Worm (Caenorhabditis elegans): ENCODE data around the gene txt-8.
"Not testable (repeated sequence)": the region's sequence is repeated elsewhere in the genome, so short reads cannot be mapped to it uniquely, and the experiment has no call there.

txt-8 gene

ce11 chrV:18412887-18413286, 1.3 kb upstream of the txt-8 start, which contains the start of gene ZK262.2:
Gene ZK262.2, minus strand, starts transcription at chrV:18412987.
- TF ChIP-seq unc-62 (GFP tag; optimal IDR thresholded peaks at IDR 0.05), result no peak

DNA sequence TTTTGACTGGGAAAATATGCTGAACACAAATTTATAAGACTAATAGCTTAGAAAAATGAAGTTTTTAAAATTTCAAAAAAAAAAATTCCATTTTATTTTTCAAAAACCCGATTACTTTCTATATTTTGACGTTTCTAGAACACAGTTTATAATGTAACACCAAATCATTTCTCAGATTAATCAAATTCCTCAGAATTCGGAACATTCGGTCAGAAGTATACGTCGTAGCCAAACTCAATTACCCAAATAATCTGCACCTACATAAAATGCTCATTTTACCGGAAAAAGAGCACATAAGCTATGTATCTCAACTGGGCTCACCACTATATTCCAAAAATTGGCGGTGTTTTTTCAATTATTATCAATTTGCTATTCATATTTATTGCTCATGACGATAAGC, 6.6 kb downstream of the txt-8 start, which contains the start of gene srj-26:
srj-26 (plus strand) TSS at position 301 of the 400 bp plus-strand sequence.
- TF ChIP-seq unc-62 (GFP tag; optimal IDR thresholded peaks at IDR 0.05), result no peak

- TF ChIP-seq unc-62 (GFP tag; optimal IDR thresholded peaks at IDR 0.05), result no peak
Measured at ce11 chrV:18424471-18424870, 10.3 kb downstream of the txt-8 start, which contains the start of gene ZK262.4. Gene ZK262.4, minus strand, starts transcription at chrV:18424571.

DNA sequence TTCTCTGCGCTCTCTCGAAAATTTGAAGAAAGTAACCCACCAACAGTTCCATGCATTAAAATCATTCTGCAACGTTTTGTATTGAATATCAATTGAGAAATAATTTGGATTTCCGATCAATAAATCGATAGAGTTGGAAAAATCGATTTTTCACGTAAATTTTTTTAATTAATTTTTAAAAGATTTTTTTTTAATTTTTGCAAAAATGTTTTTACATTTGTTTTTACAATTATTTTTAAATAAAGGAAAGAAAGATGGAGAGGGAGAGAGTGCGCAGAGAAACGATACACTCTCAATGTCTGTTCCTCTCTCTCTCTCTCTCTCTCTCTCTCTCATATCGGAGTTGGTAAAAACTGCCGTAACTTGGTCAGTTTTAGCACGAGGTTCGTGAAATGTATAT, 11.4 kb downstream of the txt-8 start, which contains the start of gene ZK262.19:
ZK262.19 (minus strand) TSS at position 101 of the 400 bp plus-strand sequence.
- no peak for TF ChIP-seq unc-62 (GFP tag; optimal IDR thresholded peaks at IDR 0.05)

- TF ChIP-seq unc-62 (GFP tag; optimal IDR thresholded peaks at IDR 0.05), result no peak
Measured at ce11 chrV:18426280-18426679, 12.1 kb downstream of the txt-8 start, which contains the start of gene srw-83. Gene srw-83, plus strand, starts transcription at chrV:18426580.

ce11 chrV:18430826-18431225, 16.7 kb downstream of the txt-8 start:
- TF ChIP-seq unc-62 (GFP tag; optimal IDR thresholded peaks at IDR 0.05), result no peak

ce11 chrV:18431450-18431849, 17.3 kb downstream of the txt-8 start, which contains the start of gene srw-82:
Gene srw-82, plus strand, starts transcription at chrV:18431750.
- TF ChIP-seq unc-62 (GFP tag; optimal IDR thresholded peaks at IDR 0.05), result no peak

DNA sequence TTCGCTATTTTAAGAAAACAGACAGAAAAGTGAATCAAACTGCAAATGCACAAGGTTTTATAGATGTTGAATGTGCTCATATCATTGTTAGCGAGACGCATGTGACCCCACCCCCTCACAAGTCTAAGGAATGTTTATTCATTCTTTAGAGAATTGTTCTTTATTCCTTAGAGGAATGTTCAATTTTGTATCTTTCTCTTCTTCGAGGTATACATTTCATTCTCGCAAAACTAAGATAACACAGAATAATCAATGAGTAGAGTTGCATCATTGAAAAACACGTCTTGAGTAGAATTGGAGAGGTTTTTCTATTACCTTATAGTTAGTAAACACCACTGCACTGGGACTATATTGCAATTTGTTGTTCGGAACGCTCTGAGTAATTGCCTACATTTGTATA, 20.8 kb downstream of the txt-8 start, which contains the start of gene ZK262.20:
ZK262.20 (minus strand) TSS at position 101 of the 400 bp plus-strand sequence.
- no peak for TF ChIP-seq unc-62 (GFP tag; optimal IDR thresholded peaks at IDR 0.05)

- no peak for TF ChIP-seq unc-62 (GFP tag; optimal IDR thresholded peaks at IDR 0.05)
Measured at ce11 chrV:18438081-18438480, 23.9 kb downstream of the txt-8 start, which contains the start of gene ZK262.8. Gene ZK262.8, plus strand, starts transcription at chrV:18438381.

DNA sequence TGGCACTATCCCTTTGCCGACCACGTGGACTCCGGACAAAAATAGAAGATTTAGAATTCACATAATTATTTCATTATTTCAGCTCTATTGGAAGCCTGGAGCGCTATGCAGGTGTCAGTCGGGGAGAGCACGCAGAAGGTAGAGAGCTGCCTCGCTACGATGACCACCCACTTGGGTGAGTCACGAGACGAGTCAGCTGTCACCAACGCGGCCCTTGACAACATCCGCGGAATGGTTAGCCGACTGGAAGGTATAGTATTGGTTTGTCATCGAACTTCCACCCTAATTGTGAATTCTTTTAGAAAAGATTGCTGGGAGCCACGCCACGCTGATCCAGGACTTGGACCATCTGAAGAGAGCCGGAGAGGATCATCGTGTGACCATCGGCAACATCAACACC, 25.3 kb downstream of the txt-8 start, which contains the start of gene ZK262.9:
ZK262.9 (plus strand) TSS at position 301 of the 400 bp plus-strand sequence.
- TF ChIP-seq unc-62 (GFP tag; optimal IDR thresholded peaks at IDR 0.05), result not testable (repeated sequence)

- TF ChIP-seq unc-62 (GFP tag; optimal IDR thresholded peaks at IDR 0.05), result no peak
Measured at ce11 chrV:18444118-18444517, 30.0 kb downstream of the txt-8 start, which contains the start of gene ZK228.1. Gene ZK228.1, plus strand, starts transcription at chrV:18444418.

DNA sequence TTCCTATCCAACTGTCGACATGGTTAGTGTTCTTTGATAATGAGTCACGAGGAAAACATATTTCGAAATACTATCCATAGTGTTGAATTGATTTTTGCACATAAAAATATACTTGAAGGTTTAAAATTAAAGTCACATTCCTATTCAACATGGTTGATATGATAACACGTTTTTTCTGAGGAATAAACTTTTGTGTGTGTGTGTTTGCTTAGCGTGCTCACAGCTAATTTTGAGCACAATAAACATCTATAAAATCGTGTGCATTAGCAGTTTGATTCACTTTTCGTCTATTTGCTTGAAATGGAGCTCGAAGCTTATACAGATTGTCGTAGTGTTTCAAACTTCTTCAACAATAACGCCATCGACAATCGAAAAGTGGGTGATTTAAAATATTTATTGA, 42.4 kb downstream of the txt-8 start, which contains the start of gene ZK228.10:
ZK228.10 (plus strand) TSS at position 301 of the 400 bp plus-strand sequence.
- TF ChIP-seq unc-62 (GFP tag; optimal IDR thresholded peaks at IDR 0.05), result no peak

DNA sequence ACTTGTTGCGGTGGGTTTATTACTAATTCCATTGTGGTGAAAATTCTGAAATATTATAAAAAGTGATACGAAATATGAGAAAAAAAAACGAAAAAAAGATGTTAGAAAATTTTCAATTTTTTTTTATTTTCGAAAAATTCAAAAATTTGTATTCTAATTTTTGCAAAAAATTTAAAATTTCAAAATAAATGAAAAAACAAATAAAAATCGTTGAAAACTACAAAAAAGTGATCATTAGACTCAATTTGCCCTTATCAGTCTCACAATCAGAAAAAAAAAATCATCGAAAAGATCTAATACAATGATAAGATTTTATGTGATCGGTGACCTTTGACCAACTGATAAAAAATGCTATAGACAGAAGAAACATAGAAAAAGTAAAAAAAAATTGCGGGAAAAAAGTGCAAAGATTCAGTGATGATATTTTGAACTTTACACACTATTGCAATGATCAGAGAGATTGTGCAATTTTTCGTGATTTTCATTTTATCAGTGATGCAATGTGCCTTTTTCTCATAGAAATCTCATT, 47.1 kb downstream of the txt-8 start, which contains the start of gene ZK228.3:
ZK228.3 (minus strand) TSS at position 51 of the 529 bp plus-strand sequence.
- no peak for TF ChIP-seq unc-62 (GFP tag; optimal IDR thresholded peaks at IDR 0.05)

DNA sequence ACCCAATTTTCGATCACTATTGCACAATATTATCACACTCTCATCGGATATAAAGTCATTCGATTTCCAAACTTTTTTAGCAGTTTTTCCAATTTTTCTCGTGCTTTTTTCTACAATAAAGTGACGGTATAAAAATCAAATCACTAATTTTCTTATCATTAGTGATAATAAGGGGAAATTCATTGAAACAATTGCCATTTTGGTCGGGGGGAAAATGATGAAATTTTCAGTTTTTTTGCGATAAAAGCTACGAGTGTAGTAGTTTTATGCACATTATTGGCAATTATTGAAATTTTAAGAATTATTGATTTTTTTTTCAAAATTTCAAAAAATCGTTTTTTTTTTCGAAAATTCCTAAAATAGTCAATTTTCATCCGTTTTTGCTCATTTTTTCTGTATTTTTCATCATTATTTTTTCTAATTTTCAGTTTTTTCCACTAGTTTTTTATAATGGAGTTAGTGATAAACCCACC, 48.2 kb downstream of the txt-8 start, which contains the start of gene ZK228.4:
ZK228.4 (plus strand) TSS at position 423 of the 473 bp plus-strand sequence.
- no peak for TF ChIP-seq unc-62 (GFP tag; optimal IDR thresholded peaks at IDR 0.05)
